Worm (Caenorhabditis elegans) whole organism, young adult: ENCODE results near the gene Y75B8A.28.

Experiments used
- B0035.1 ChIP-seq: sonication (generic microtip); optimal IDR thresholded peaks from 2 replicates; lab custom pipeline; 2016; ENCODE audit warnings: missing genetic modification characterization, mild to moderate bottlenecking, missing compliant biosample characterization, missing genotype, missing genetic modification reagents
- C06A6.2 ChIP-seq: fragments of 200-800 bp; sonication (Bioruptor generic); conservative IDR thresholded peaks from 2 replicates; pipeline ENCODE4 v1.3.6; 2022; ENCODE audit warnings: missing genetic modification characterization, missing compliant biosample characterization
- F49E8.2 ChIP-seq: sonication (generic microtip); optimal IDR thresholded peaks from 3 replicates; lab custom pipeline; 2017; ENCODE audit warnings: missing genetic modification characterization, mild to moderate bottlenecking, missing compliant biosample characterization, antibody characterized with exemption, moderate library complexity; ENCODE audit not compliant: insufficient read depth
- F55B11.4 ChIP-seq: sonication (generic microtip); optimal IDR thresholded peaks from 2 replicates; lab custom pipeline; 2016; ENCODE audit warnings: missing compliant biosample characterization, missing genetic modification characterization, borderline replicate concordance; ENCODE audit not compliant: insufficient read depth
- F57A8.1 ChIP-seq: fragments of 200-800 bp; sonication (Bioruptor generic); optimal IDR thresholded peaks from 2 replicates; lab custom pipeline; 2018; ENCODE audit warnings: mild to moderate bottlenecking, missing genetic modification characterization, moderate library complexity, missing compliant biosample characterization
- Y53F4B.3 ChIP-seq: fragments of 200-800 bp; sonication (Bioruptor generic); IDR thresholded peaks from 2 replicates; pipeline ENCODE4 v1.3.6; 2022; ENCODE audit warnings: missing genetic modification reagents, missing genetic modification characterization, missing compliant biosample characterization
- Y53G8AR.9 ChIP-seq: fragments of 200-800 bp; sonication (Bioruptor generic); conservative IDR thresholded peaks from 2 replicates; pipeline ENCODE4 v1.3.6; 2022; ENCODE audit warnings: missing genetic modification reagents, missing genetic modification characterization, missing compliant biosample characterization
- Y79H2A.3 ChIP-seq: fragments of 200-800 bp; sonication (Bioruptor generic); conservative IDR thresholded peaks from 2 replicates; pipeline ENCODE4 v1.3.6; 2022; ENCODE audit warnings: missing genetic modification reagents, missing genetic modification characterization, missing compliant biosample characterization
- ZK185.1 ChIP-seq: sonication (generic microtip); optimal IDR thresholded peaks from 2 replicates; lab custom pipeline; 2016; ENCODE audit warnings: mild to moderate bottlenecking, missing genetic modification characterization, missing compliant biosample characterization; ENCODE audit not compliant: poor library complexity, severe bottlenecking
- aptf-2 ChIP-seq: fragments of 200-800 bp; sonication (Bioruptor generic); conservative IDR thresholded peaks from 2 replicates; pipeline ENCODE4 v1.3.6; 2022; ENCODE audit warnings: missing genetic modification reagents, missing genetic modification characterization, missing compliant biosample characterization
- attf-3 ChIP-seq: fragments of 200-800 bp; sonication (Bioruptor generic); conservative IDR thresholded peaks from 2 replicates; pipeline ENCODE4 v1.3.6; 2022; ENCODE audit warnings: missing genetic modification reagents, missing genetic modification characterization, missing compliant biosample characterization
- attf-5 ChIP-seq: fragments of 200-800 bp; sonication (Bioruptor generic); optimal IDR thresholded peaks from 2 replicates; lab custom pipeline; 2018; ENCODE audit warnings: mild to moderate bottlenecking, missing genetic modification characterization, missing compliant biosample characterization
- bed-2 ChIP-seq: fragments of 200-800 bp; sonication (Bioruptor generic); IDR thresholded peaks from 2 replicates; pipeline ENCODE4 v1.3.6; 2022; ENCODE audit warnings: missing genetic modification reagents, missing genetic modification characterization, missing compliant biosample characterization
- cebp-1 ChIP-seq, 2 experiments: fragments of 200-800 bp in 1 of 2; sonication (Bioruptor generic) in 1 of 2; sonication (generic microtip) in 1 of 2; IDR thresholded peaks in 1 of 2; optimal IDR thresholded peaks in 1 of 2; 2 replicates each; pipeline versions ENCODE4 v1.3.6 to Lab custom; 2017 to 2022; ENCODE audit warnings: missing compliant biosample characterization in 2 of 2, missing genetic modification characterization in 2 of 2, mild to moderate bottlenecking in 1 of 2, missing genetic modification reagents in 1 of 2, moderate library complexity in 1 of 2
- cebp-2 ChIP-seq: fragments of 200-800 bp; sonication (Bioruptor generic); IDR thresholded peaks from 2 replicates; pipeline ENCODE4 v1.3.6; 2022; ENCODE audit warnings: missing genetic modification characterization, missing compliant biosample characterization
- ceh-100 ChIP-seq: fragments of 200-800 bp; sonication (Bioruptor generic); IDR thresholded peaks from 2 replicates; pipeline ENCODE4 v1.3.6; 2022; ENCODE audit warnings: missing genetic modification reagents, missing genetic modification characterization, missing compliant biosample characterization
- ceh-27 ChIP-seq: fragments of 200-800 bp; sonication (Bioruptor generic); optimal IDR thresholded peaks from 2 replicates; lab custom pipeline; 2018; ENCODE audit warnings: mild to moderate bottlenecking, missing genetic modification characterization, moderate library complexity, missing compliant biosample characterization
- ceh-58 ChIP-seq: fragments of 200-800 bp; sonication (Bioruptor generic); IDR thresholded peaks from 2 replicates; pipeline ENCODE4 v1.3.6; 2022; ENCODE audit warnings: missing genetic modification characterization, missing compliant biosample characterization
- die-1 ChIP-seq: sonication (generic microtip); optimal IDR thresholded peaks from 2 replicates; lab custom pipeline; 2016; ENCODE audit warnings: missing genotype, mild to moderate bottlenecking, missing genetic modification characterization, missing compliant biosample characterization
- dpff-1 ChIP-seq: sonication (generic microtip); optimal IDR thresholded peaks from 2 replicates; lab custom pipeline; 2017; ENCODE audit warnings: mild to moderate bottlenecking, missing genetic modification characterization, missing compliant biosample characterization
- egl-18 ChIP-seq: fragments of 200-800 bp; sonication (Bioruptor generic); IDR thresholded peaks from 2 replicates; pipeline ENCODE4 v1.3.6; 2022; ENCODE audit warnings: missing genetic modification reagents, missing genetic modification characterization, missing compliant biosample characterization
- let-526 ChIP-seq: fragments of 200-800 bp; sonication (Bioruptor generic); IDR thresholded peaks from 2 replicates; pipeline ENCODE4 v1.3.6; 2022; ENCODE audit warnings: missing genetic modification reagents, missing genetic modification characterization, missing compliant biosample characterization
- let-607 ChIP-seq, 2 experiments: fragments of 200-800 bp in 1 of 2; sonication (Bioruptor generic) in 1 of 2; sonication (generic microtip) in 1 of 2; optimal IDR thresholded peaks; 2 replicates each; lab custom pipeline; 2016 to 2018; ENCODE audit warnings: mild to moderate bottlenecking in 2 of 2, missing compliant biosample characterization in 2 of 2, missing genetic modification characterization in 2 of 2, moderate library complexity in 2 of 2, missing genotype in 1 of 2
- lin-26 ChIP-seq: fragments of 200-800 bp; sonication (Bioruptor generic); IDR thresholded peaks from 2 replicates; pipeline ENCODE4 v1.3.6; 2022; ENCODE audit warnings: missing genetic modification reagents, missing genetic modification characterization, missing compliant biosample characterization
- lin-40 ChIP-seq: sonication (generic microtip); optimal IDR thresholded peaks from 2 replicates; lab custom pipeline; 2016; ENCODE audit warnings: missing genetic modification characterization, mild to moderate bottlenecking, missing compliant biosample characterization, missing genotype, missing genetic modification reagents
- lsl-1 ChIP-seq: fragments of 200-800 bp; sonication (Bioruptor generic); optimal IDR thresholded peaks from 2 replicates; lab custom pipeline; 2018; ENCODE audit warnings: mild to moderate bottlenecking, missing genetic modification characterization, moderate library complexity, missing compliant biosample characterization
- madf-10 ChIP-seq: sonication (generic microtip); optimal IDR thresholded peaks from 2 replicates; lab custom pipeline; 2016; ENCODE audit warnings: mild to moderate bottlenecking, missing genetic modification characterization, missing compliant biosample characterization
- madf-8 ChIP-seq: fragments of 200-800 bp; sonication (Bioruptor generic); conservative IDR thresholded peaks from 2 replicates; pipeline ENCODE4 v1.3.6; 2022; ENCODE audit warnings: missing genetic modification reagents, missing genetic modification characterization, missing compliant biosample characterization
- mcd-1 ChIP-seq: fragments of 200-800 bp; sonication (Bioruptor generic); IDR thresholded peaks from 2 replicates; pipeline ENCODE4 v1.3.6; 2022; ENCODE audit warnings: missing genetic modification reagents, missing genetic modification characterization, missing compliant biosample characterization
- mes-4 ChIP-seq: sonication (generic microtip); optimal IDR thresholded peaks from 2 replicates; lab custom pipeline; 2016; ENCODE audit warnings: missing genotype, missing genetic modification characterization, missing compliant biosample characterization
- nhr-90 ChIP-seq: sonication (generic microtip); optimal IDR thresholded peaks from 2 replicates; lab custom pipeline; 2016; ENCODE audit warnings: missing genotype, mild to moderate bottlenecking, missing genetic modification characterization, missing compliant biosample characterization
- rec-8 ChIP-seq, 2 experiments: sonication (generic microtip); optimal IDR thresholded peaks; 2 replicates each; lab custom pipeline; 2016; ENCODE audit warnings: mild to moderate bottlenecking in 2 of 2, missing genetic modification characterization in 2 of 2, missing genetic modification reagents in 2 of 2, missing genotype in 2 of 2, missing biosample characterization in 1 of 2, missing compliant biosample characterization in 1 of 2, moderate library complexity in 1 of 2
- repo-1 ChIP-seq: sonication (generic microtip); optimal IDR thresholded peaks from 2 replicates; lab custom pipeline; 2017; ENCODE audit warnings: mild to moderate bottlenecking, missing genetic modification characterization, missing compliant biosample characterization
- sea-2 ChIP-seq: fragments of 200-800 bp; sonication (Bioruptor generic); IDR thresholded peaks from 2 replicates; pipeline ENCODE4 v1.3.6; 2022; ENCODE audit warnings: missing genetic modification characterization, missing compliant biosample characterization
- snpc-1.3 ChIP-seq: sonication (generic microtip); optimal IDR thresholded peaks from 2 replicates; lab custom pipeline; 2017; ENCODE audit warnings: missing genetic modification characterization, mild to moderate bottlenecking, missing compliant biosample characterization, antibody characterized with exemption, moderate library complexity, missing genotype, missing genetic modification reagents; ENCODE audit not compliant: insufficient read depth
- snpc-3.4 ChIP-seq: sonication (generic microtip); optimal IDR thresholded peaks from 2 replicates; lab custom pipeline; 2017; ENCODE audit warnings: missing genetic modification characterization, mild to moderate bottlenecking, missing compliant biosample characterization, antibody characterized with exemption, moderate library complexity, missing genotype, missing genetic modification reagents
- tbx-9 ChIP-seq: sonication (generic microtip); optimal IDR thresholded peaks from 2 replicates; lab custom pipeline; 2016; ENCODE audit warnings: borderline replicate concordance, missing genetic modification characterization, inconsistent platforms, missing compliant biosample characterization
- tlf-1 ChIP-seq: fragments of 200-800 bp; sonication (Bioruptor generic); optimal IDR thresholded peaks from 2 replicates; lab custom pipeline; 2018; ENCODE audit warnings: mild to moderate bottlenecking, missing genetic modification characterization, missing compliant biosample characterization
- unc-130 ChIP-seq: sonication (generic microtip); optimal IDR thresholded peaks from 2 replicates; lab custom pipeline; 2016; ENCODE audit warnings: missing genetic modification reagents, missing genetic modification characterization, missing compliant biosample characterization
- xnd-1 ChIP-seq: sonication (generic microtip); optimal IDR thresholded peaks from 2 replicates; lab custom pipeline; 2016; ENCODE audit warnings: missing genotype, missing genetic modification reagents, missing genetic modification characterization, missing compliant biosample characterization
- zfh-2 ChIP-seq: fragments of 200-800 bp; sonication (Bioruptor generic); conservative IDR thresholded peaks from 2 replicates; pipeline ENCODE4 v1.3.6; 2022; ENCODE audit warnings: missing genetic modification reagents, missing genetic modification characterization, missing compliant biosample characterization
- zim-3 ChIP-seq: sonication (generic microtip); optimal IDR thresholded peaks from 2 replicates; lab custom pipeline; 2017; ENCODE audit warnings: mild to moderate bottlenecking, missing genetic modification characterization, moderate library complexity, missing compliant biosample characterization
- ztf-26 ChIP-seq: sonication (generic microtip); optimal IDR thresholded peaks from 2 replicates; lab custom pipeline; 2017; ENCODE audit warnings: missing genetic modification characterization, missing compliant biosample characterization
- ztf-28 ChIP-seq: fragments of 200-800 bp; sonication (Bioruptor generic); IDR thresholded peaks from 2 replicates; pipeline ENCODE4 v1.3.6; 2022; ENCODE audit warnings: missing genetic modification reagents, missing genetic modification characterization, missing compliant biosample characterization
- ztf-3 ChIP-seq: fragments of 200-800 bp; sonication (Bioruptor generic); optimal IDR thresholded peaks from 2 replicates; lab custom pipeline; 2018; ENCODE audit warnings: mild to moderate bottlenecking, missing genetic modification characterization, missing compliant biosample characterization
- ztf-6 ChIP-seq: fragments of 200-800 bp; sonication (Bioruptor generic); IDR thresholded peaks from 2 replicates; pipeline ENCODE4 v1.3.6; 2022; ENCODE audit warnings: missing genetic modification reagents, missing genetic modification characterization, missing compliant biosample characterization

Gene Y75B8A.28

DNA sequence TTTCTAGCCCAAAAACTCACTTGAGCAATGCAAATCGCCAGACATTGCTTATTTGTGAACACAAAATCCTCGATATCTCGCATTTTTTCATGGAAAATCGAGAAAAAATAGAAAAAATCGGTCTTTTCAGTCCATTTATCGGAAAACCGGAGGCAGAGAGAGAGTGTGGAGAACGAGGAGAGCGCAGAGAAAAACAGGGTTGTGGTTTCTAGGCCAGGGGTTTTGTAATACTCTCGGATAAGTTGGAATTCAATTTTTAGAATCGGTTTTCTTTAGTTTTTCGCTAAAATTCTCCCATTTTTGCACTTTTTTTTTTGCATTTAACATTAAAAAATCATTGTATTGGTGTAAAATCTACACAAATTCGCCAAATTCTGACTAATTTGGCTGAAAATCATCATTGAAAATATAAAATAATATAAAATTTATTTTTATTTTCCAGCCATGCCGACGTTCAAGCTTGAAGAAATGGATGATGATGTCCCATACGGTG lies 45.2 kb upstream of the Y75B8A.28 start, which contains the start of the genes Y75B8A.24 and Y75B8A.25 (continued):
- TF ChIP-seq repo-1 (tag; lab: Kevin White, UChicago) = no peak
- no peak for TF ChIP-seq tlf-1 (GFP tag; lab: Kevin White, UChicago)
- no peak for TF ChIP-seq ZK185.1 (tag; lab: Kevin White, UChicago)
- peak; percentile 23 for TF ChIP-seq F49E8.2 (tag; lab: Kevin White, UChicago)
- TF ChIP-seq ceh-100 = peak; percentile 42; the same call in 1 of the 2 replicates
- TF ChIP-seq aptf-2 (GFP tag; lab: Robert Waterston, UW) = no peak
- TF ChIP-seq F57A8.1 (GFP tag; lab: Kevin White, UChicago) = no peak
- TF ChIP-seq lsl-1 (GFP tag; lab: Kevin White, UChicago) = peak; percentile 39
- peak; percentile 66 for TF ChIP-seq unc-130 (GFP tag; lab: Kevin White, UChicago)
- 0 out of 2 replicates have a peak, but pooled peaks have one; percentile 37 for TF ChIP-seq Y53G8AR.9 (GFP tag; lab: Robert Waterston, UW)
- no peak for TF ChIP-seq F55B11.4 (tag; lab: Kevin White, UChicago)
- no peak for TF ChIP-seq lin-26 (GFP tag; lab: Robert Waterston, UW)
- TF ChIP-seq ztf-26 (tag; lab: Kevin White, UChicago) = no peak
- no peak for TF ChIP-seq rec-8 (tag; optimal IDR thresholded peaks at IDR 0.05; lab: Kevin White, UChicago)
- no peak for TF ChIP-seq ztf-3 (GFP tag; lab: Kevin White, UChicago)
- peak; percentile 22; the same call in 1 of the 2 replicates for TF ChIP-seq attf-3 (GFP tag; lab: Robert Waterston, UW)
- TF ChIP-seq mes-4 (tag; lab: Kevin White, UChicago) = no peak
- TF ChIP-seq snpc-3.4 = peak; percentile 26
- no peak for TF ChIP-seq let-526 (GFP tag; lab: Robert Waterston, UW)
- TF ChIP-seq snpc-1.3 (tag; lab: Kevin White, UChicago) = peak; percentile 6
- TF ChIP-seq egl-18 (GFP tag; lab: Robert Waterston, UW) = no peak
- no peak for TF ChIP-seq zfh-2 (GFP tag; lab: Robert Waterston, UW)
- no peak for TF ChIP-seq sea-2 (GFP tag; lab: Robert Waterston, UW)
- no peak for TF ChIP-seq die-1 (tag; lab: Kevin White, UChicago)
- TF ChIP-seq C06A6.2 (GFP tag; lab: Robert Waterston, UW) = no peak
- TF ChIP-seq let-607 (tag; optimal IDR thresholded peaks at IDR 0.05; lab: Kevin White, UChicago) = peak in 1 of 2 experiments; percentile 31
- TF ChIP-seq ztf-6 (GFP tag; lab: Robert Waterston, UW) = no peak
- no peak for TF ChIP-seq zim-3 (tag; lab: Kevin White, UChicago)
- no peak for TF ChIP-seq Y53F4B.3
- no peak for TF ChIP-seq ztf-28 (GFP tag; lab: Robert Waterston, UW)
- no peak for TF ChIP-seq cebp-2
- TF ChIP-seq nhr-90 (tag; lab: Kevin White, UChicago) = no peak
- TF ChIP-seq ceh-58 (GFP tag; lab: Robert Waterston, UW) = no peak
- no peak for TF ChIP-seq B0035.1 (tag; lab: Kevin White, UChicago)
- no peak for TF ChIP-seq lin-40 (tag; lab: Kevin White, UChicago)
- peak; percentile 38 for TF ChIP-seq ceh-27 (GFP tag; lab: Kevin White, UChicago)
- TF ChIP-seq bed-2 = no peak
- TF ChIP-seq madf-8 = no peak; the same call in 1 of the 2 replicates
- TF ChIP-seq attf-5 (GFP tag; lab: Kevin White, UChicago) = peak; percentile 9
- peak; percentile 44 for TF ChIP-seq madf-10 (tag; lab: Kevin White, UChicago)
- TF ChIP-seq xnd-1 (tag; lab: Kevin White, UChicago) = peak; percentile 25
- no peak for TF ChIP-seq dpff-1 (tag; lab: Kevin White, UChicago)
- TF ChIP-seq mcd-1 (GFP tag; lab: Robert Waterston, UW) = peak; percentile 81
- TF ChIP-seq tbx-9 (tag; lab: Kevin White, UChicago) = no peak
- TF ChIP-seq Y79H2A.3 = no peak
- no peak for TF ChIP-seq cebp-1 (GFP tag; IDR thresholded peaks at IDR 0.05; lab: Robert Waterston, UW)
- peak; percentile 48 for TF ChIP-seq cebp-1 (tag; optimal IDR thresholded peaks at IDR 0.05; lab: Kevin White, UChicago)
